Worm (Caenorhabditis elegans) whole organism, late embryonic: ENCODE data around the gene glr-5.

Source experiments
- C38D4.7 ChIP-seq: fragments of 200-800 bp; sonication (Bioruptor generic); optimal IDR thresholded peaks from 2 replicates; lab custom pipeline; 2018; ENCODE audit warnings: mild to moderate bottlenecking, missing genetic modification characterization, moderate library complexity, missing compliant biosample characterization
- ceh-6 ChIP-seq: fragments of 200-800 bp; sonication (Bioruptor generic); optimal IDR thresholded peaks from 2 replicates; lab custom pipeline; 2018; ENCODE audit warnings: mild to moderate bottlenecking, missing genetic modification characterization, missing compliant biosample characterization
- dmd-4 ChIP-seq: sonication (generic microtip); optimal IDR thresholded peaks from 2 replicates; lab custom pipeline; 2016; ENCODE audit warnings: borderline replicate concordance, missing genetic modification characterization, missing compliant biosample characterization
- fkh-10 ChIP-seq: fragments of 150-350 bp; optimal IDR thresholded peaks from 2 replicates; lab custom pipeline; 2014; ENCODE audit warnings: missing biosample characterization, missing genetic modification reagents, missing genetic modification characterization
- lin-11 ChIP-seq: fragments of 200-800 bp; sonication (Bioruptor generic); optimal IDR thresholded peaks from 2 replicates; lab custom pipeline; 2018; ENCODE audit warnings: mild to moderate bottlenecking, missing genetic modification characterization, missing compliant biosample characterization
- pha-4 ChIP-seq: fragments of 150-350 bp; optimal IDR thresholded peaks from 2 replicates; lab custom pipeline; 2018; ENCODE audit warnings: missing biosample characterization, missing genetic modification reagents, missing genetic modification characterization
- rnt-1 ChIP-seq: sonication (generic microtip); optimal IDR thresholded peaks from 2 replicates; lab custom pipeline; 2016; ENCODE audit warnings: missing genetic modification characterization, missing compliant biosample characterization

DNA sequence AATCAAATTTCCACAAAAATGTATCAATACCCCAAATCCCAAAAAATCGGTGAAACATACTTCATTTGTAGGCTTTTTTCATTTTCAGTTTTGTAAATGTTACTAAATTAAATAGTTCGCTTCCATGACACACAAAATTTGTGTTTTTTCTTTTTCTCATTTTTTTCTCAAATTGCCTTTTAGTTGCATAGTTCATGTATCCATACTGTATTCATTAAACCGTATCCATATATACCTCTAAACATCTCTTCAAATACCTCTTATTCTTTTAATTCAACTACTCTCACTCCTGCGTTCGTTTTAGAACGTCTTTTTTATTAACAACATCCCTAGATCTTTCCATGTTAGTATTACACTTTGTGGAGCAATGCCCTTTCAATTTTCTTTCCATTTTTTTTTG is 45.5 kb upstream of the glr-5 start:
- TF ChIP-seq pha-4 (tag; lab: Kevin White, UChicago) (no peak), lin-11 (tag; lab: Kevin White, UChicago) (no peak), ceh-6 (no peak), fkh-10 (GFP tag; lab: Kevin White, UChicago) (no peak), rnt-1 (tag; lab: Kevin White, UChicago) (no peak), dmd-4 (tag; lab: Kevin White, UChicago) (no peak), C38D4.7 (GFP tag; lab: Kevin White, UChicago) (no peak)
